Worm (Caenorhabditis elegans) whole organism, L2 larva: Measurements from ENCODE around the gene Y39B6A.41.
"Not testable (repeated sequence)": the region's sequence is repeated elsewhere in the genome, so short reads cannot be mapped to it uniquely, and the experiment has no call there.

Source experiments
- alr-1 ChIP-seq: fragments of 150-350 bp; optimal IDR thresholded peaks from 2 replicates; lab custom pipeline; 2014; ENCODE audit warnings: missing biosample characterization, missing genetic modification characterization
- ama-1 ChIP-seq: fragments of 150-350 bp; optimal IDR thresholded peaks from 2 replicates; lab custom pipeline; 2018; ENCODE audit warnings: inconsistent platforms
- crh-2 ChIP-seq: sonication (generic microtip); optimal IDR thresholded peaks from 2 replicates; lab custom pipeline; 2017; ENCODE audit warnings: missing biosample characterization, missing genetic modification characterization
- egl-27 ChIP-seq: sonication (generic microtip); optimal IDR thresholded peaks from 3 replicates; lab custom pipeline; 2017; ENCODE audit warnings: missing biosample characterization, missing genetic modification reagents, missing genetic modification characterization
- elt-1 ChIP-seq: fragments of 150-350 bp; optimal IDR thresholded peaks from 2 replicates; lab custom pipeline; 2014; ENCODE audit warnings: missing biosample characterization, missing genetic modification characterization
- lin-11 ChIP-seq: fragments of 150-350 bp; sonication (generic microtip); optimal IDR thresholded peaks from 2 replicates; lab custom pipeline; 2014; ENCODE audit warnings: missing biosample characterization, missing genetic modification characterization, inconsistent platforms, mixed read lengths
- lsy-2 ChIP-seq, 2 experiments: fragments of 150-350 bp in 1 of 2; sonication (generic microtip) in 1 of 2; optimal IDR thresholded peaks; 2 replicates each; lab custom pipeline; 2014 to 2017; ENCODE audit warnings: missing biosample characterization in 2 of 2, missing genetic modification characterization in 2 of 2
- nhr-10 ChIP-seq: sonication (generic microtip); optimal IDR thresholded peaks from 2 replicates; lab custom pipeline; 2017; ENCODE audit warnings: missing biosample characterization, missing genetic modification characterization
- nhr-11 ChIP-seq: fragments of 150-350 bp; optimal IDR thresholded peaks from 2 replicates; lab custom pipeline; 2014; ENCODE audit warnings: missing biosample characterization, missing genetic modification characterization
- nhr-237 ChIP-seq: fragments of 150-350 bp; optimal IDR thresholded peaks from 2 replicates; lab custom pipeline; 2014; ENCODE audit warnings: missing biosample characterization, missing genetic modification characterization
- snpc-4 ChIP-seq: fragments of 150-350 bp; optimal IDR thresholded peaks from 2 replicates; lab custom pipeline; 2014; ENCODE audit warnings: missing biosample characterization, missing genetic modification characterization
- ztf-1 ChIP-seq: fragments of 200-800 bp; sonication (Bioruptor generic); conservative IDR thresholded peaks from 2 replicates; pipeline ENCODE4 v1.3.6; 2022; ENCODE audit warnings: missing genetic modification characterization, missing compliant biosample characterization
- ztf-11 ChIP-seq: sonication (generic microtip); optimal IDR thresholded peaks from 2 replicates; lab custom pipeline; 2017; ENCODE audit warnings: missing biosample characterization, missing genetic modification characterization

DNA sequence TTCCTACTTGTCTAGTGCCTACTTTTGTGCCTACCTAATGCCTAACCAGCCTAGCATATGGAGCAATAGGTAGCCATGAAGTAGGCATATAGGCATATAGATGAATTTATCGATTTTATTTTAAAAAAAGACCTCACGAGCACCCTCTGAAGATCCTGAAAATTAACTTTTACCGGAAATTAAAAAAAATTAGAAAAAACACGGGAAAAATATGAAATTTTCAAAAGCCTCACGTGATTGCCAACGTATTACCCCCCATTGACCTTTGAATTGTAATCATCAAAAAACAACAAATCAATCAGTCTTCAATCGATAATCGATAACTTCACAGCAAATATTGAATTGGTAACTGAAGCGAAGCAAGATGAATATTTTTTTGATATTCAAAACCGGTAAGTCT lies 36.5 kb upstream of the Y39B6A.41 start, which contains the start of gene Y39B6A.30:
- TF ChIP-seq elt-1 (tag; lab: Kevin White, UChicago); snpc-4; ztf-1 (GFP tag; lab: Robert Waterston, UW); ztf-11 (tag; lab: Kevin White, UChicago); egl-27 (tag; lab: Kevin White, UChicago); ama-1 (lab: Kevin White, UChicago); lin-11 (tag; lab: Kevin White, UChicago); nhr-10 (tag; lab: Kevin White, UChicago); alr-1; nhr-11 (tag; lab: Kevin White, UChicago); lsy-2 (tag; optimal IDR thresholded peaks at IDR 0.05; lab: Kevin White, UChicago); crh-2; nhr-237 (tag; lab: Kevin White, UChicago): not testable (repeated sequence)
